Fruit fly (Drosophila melanogaster) whole organism, pupa: ENCODE results near the gene Qsox2.

Source experiments
- CG17806 ChIP-seq: fragments of 200-800 bp; sonication (Bioruptor generic); optimal IDR thresholded peaks from 2 replicates; lab custom pipeline; 2018; ENCODE audit warnings: missing biosample characterization, mild to moderate bottlenecking, missing genetic modification characterization, moderate library complexity
- Ets98B ChIP-seq: fragments of 200-800 bp; sonication (Bioruptor generic); IDR thresholded peaks from 2 replicates; pipeline ENCODE4 v1.3.6; 2022; ENCODE audit warnings: missing biosample characterization, missing genetic modification characterization

dm6 chr3R:21951386-21951785, 37.8 kb downstream of the Qsox2 start:
- TF ChIP-seq Ets98B (GFP tag; lab: Robert Waterston, UW) = no peak
- no peak for TF ChIP-seq CG17806 (tag; lab: Kevin White, UChicago)
